Fruit fly (Drosophila melanogaster): ENCODE measurements around the gene CG34451.

CG34451 gene

DNA sequence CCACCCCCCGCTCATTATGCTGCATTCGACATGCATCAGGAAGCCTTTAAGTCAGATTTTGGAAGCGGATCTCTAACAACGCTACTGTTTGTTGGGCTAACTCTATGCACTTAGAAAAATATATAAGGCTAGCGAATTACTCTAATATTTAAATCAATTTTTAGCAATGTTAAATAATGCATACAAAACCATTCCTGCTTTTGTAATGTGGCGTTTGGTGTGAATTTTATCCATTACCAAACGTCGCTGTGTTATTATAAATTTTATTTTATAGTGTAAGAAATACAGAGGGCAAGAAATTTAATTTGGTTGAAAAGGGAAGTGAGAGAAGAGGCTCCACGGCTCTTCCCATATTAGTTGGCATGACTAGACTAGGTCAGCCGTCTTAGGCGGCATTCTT is 19.1 kb downstream of the CG34451 start:
- TF ChIP-seq EcR (GFP tag; optimal IDR thresholded peaks at IDR 0.05) (no peak), psq (optimal IDR thresholded peaks at IDR 0.05) (no peak), Dll (optimal IDR thresholded peaks at IDR 0.05) (no peak), usp (GFP tag; optimal IDR thresholded peaks at IDR 0.05) (no peak), CG8478 (optimal IDR thresholded peaks at IDR 0.05) (no peak), pan (optimal IDR thresholded peaks at IDR 0.05) (no peak)

- no peak for TF ChIP-seq EcR (GFP tag; optimal IDR thresholded peaks at IDR 0.05)
- no peak for TF ChIP-seq psq (optimal IDR thresholded peaks at IDR 0.05)
- TF ChIP-seq Dll (optimal IDR thresholded peaks at IDR 0.05) = no peak
- no peak for TF ChIP-seq CG8478 (optimal IDR thresholded peaks at IDR 0.05)
- no peak for TF ChIP-seq pan (optimal IDR thresholded peaks at IDR 0.05)
- TF ChIP-seq usp (GFP tag; optimal IDR thresholded peaks at IDR 0.05) = no peak
Observed at dm6 chr3L:15670455-15670854, 21.4 kb downstream of the CG34451 start.

DNA sequence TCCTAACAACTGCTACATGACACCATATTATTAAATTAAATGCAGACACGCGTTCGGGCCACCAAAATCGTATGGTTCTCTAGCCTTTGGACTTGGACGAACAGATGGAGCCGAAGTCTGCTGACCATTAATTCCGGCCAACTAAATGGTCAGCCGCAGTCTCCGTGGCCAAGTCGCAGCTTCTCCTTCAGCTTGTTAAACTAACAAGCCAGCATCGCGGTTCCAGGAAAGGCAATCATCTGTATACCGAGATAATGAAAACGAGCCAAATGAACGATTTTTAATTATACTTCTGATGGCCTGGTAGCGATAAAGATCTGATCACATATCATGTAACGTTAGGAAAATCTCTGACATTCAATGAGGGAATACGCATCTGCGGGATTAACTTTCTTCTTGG is 21.9 kb downstream of the CG34451 start:
- TF ChIP-seq usp (GFP tag; optimal IDR thresholded peaks at IDR 0.05) (no peak), Dll (optimal IDR thresholded peaks at IDR 0.05) (no peak), pan (optimal IDR thresholded peaks at IDR 0.05) (no peak), psq (optimal IDR thresholded peaks at IDR 0.05) (no peak), CG8478 (optimal IDR thresholded peaks at IDR 0.05) (no peak), EcR (GFP tag; optimal IDR thresholded peaks at IDR 0.05) (no peak)

DNA sequence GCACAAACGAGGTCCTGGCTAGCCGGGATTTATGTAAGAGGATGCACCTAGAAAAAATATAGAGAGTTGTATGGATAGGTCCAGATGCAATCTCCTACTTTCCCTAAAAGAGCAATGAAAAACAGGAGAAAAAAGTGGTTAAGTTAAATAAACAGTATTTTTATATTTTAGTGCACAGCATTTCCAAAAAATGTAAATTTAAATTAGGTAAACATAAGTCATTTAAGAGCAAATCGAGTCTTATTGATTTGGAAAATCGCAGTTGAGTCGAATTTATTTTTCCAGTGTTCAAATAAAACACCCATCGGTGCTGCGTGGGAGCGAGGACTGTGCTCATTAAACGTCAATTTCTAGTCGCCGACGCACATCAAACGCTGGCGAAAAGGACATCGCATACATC is 26.1 kb downstream of the CG34451 start:
- TF ChIP-seq Dll (optimal IDR thresholded peaks at IDR 0.05) (no peak), psq (optimal IDR thresholded peaks at IDR 0.05) (no peak), usp (GFP tag; optimal IDR thresholded peaks at IDR 0.05) (no peak), CG8478 (optimal IDR thresholded peaks at IDR 0.05) (no peak), EcR (GFP tag; optimal IDR thresholded peaks at IDR 0.05) (no peak), pan (optimal IDR thresholded peaks at IDR 0.05) (no peak)

DNA sequence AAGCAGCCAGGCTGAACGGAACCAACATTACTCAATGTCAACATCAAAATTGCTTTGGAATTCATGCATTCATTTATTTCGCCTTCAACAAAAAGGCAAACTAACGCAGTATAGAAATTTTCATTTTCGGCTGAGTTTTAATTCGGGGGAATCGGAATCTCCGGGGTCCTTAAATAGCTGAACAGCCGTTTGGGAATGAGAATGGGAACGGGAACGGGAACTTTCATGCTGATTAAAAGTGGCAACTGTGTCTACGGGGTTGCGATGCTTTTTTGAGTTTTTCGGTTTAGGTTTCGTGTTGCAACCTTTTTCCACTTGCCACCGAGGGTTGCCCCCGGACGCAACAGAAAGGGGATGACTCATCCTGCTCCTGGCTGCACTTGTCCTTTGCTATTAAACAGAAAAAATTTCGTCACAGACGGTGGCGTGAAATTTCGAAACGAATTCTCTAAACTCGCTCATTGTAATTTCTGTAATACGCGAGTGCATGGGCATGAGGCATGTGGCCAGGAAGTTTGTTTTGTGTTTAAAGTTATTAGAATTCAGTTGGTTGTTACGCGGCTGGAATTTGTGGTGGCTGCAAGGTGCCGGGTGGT is 27.6 kb downstream of the CG34451 start:
- TF ChIP-seq usp (GFP tag; optimal IDR thresholded peaks at IDR 0.05) = no peak
- TF ChIP-seq CG8478 (optimal IDR thresholded peaks at IDR 0.05) = no peak
- no peak for TF ChIP-seq Dll (optimal IDR thresholded peaks at IDR 0.05)
- no peak for TF ChIP-seq pan (optimal IDR thresholded peaks at IDR 0.05)
- TF ChIP-seq EcR (GFP tag; optimal IDR thresholded peaks at IDR 0.05) = no peak
- TF ChIP-seq psq (optimal IDR thresholded peaks at IDR 0.05) = no peak

dm6 chr3L:15662510-15662909 is 29.4 kb downstream of the CG34451 start:
- TF ChIP-seq Dll (optimal IDR thresholded peaks at IDR 0.05) (no peak), EcR (GFP tag; optimal IDR thresholded peaks at IDR 0.05) (no peak), pan (optimal IDR thresholded peaks at IDR 0.05) (no peak), psq (optimal IDR thresholded peaks at IDR 0.05) (no peak), usp (GFP tag; optimal IDR thresholded peaks at IDR 0.05) (no peak), CG8478 (optimal IDR thresholded peaks at IDR 0.05) (no peak)

DNA sequence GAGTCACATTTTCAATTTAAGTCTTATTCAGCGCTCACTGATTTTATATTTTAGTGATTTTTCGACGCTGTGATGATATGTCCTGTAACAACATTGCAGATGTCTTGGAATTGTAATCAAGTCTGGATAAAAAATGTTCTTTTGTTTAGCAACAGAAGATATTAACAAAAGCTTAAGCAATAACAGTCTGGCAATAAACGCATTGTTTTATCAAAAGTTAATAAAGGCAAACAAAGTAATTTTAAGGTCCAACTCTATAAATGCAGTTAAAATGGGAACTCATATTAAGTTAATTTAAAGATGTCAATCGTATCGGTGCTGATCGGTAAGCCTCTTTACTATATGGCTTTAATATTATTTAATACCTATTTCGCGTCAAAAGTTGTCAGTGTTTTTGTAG is 30.3 kb downstream of the CG34451 start, which contains the start of gene CG43082:
TSS of gene CG43082 (plus strand) at position 301 of the 400 bp plus-strand sequence.
- TF ChIP-seq Dll (optimal IDR thresholded peaks at IDR 0.05) (no peak), CG8478 (optimal IDR thresholded peaks at IDR 0.05) (no peak), pan (optimal IDR thresholded peaks at IDR 0.05) (no peak), psq (optimal IDR thresholded peaks at IDR 0.05) (no peak), usp (GFP tag; optimal IDR thresholded peaks at IDR 0.05) (no peak), EcR (GFP tag; optimal IDR thresholded peaks at IDR 0.05) (no peak)

dm6 chr3L:15660915-15661314 is 31.0 kb downstream of the CG34451 start, which contains the start of the genes Eig71Ej and Eig71Ek:
TSS of gene Eig71Ej (minus strand) at chr3L:15661015.
TSS of gene Eig71Ek (plus strand) at chr3L:15661248.
- TF ChIP-seq pan (optimal IDR thresholded peaks at IDR 0.05) = no peak
- TF ChIP-seq CG8478 (optimal IDR thresholded peaks at IDR 0.05) = no peak
- no peak for TF ChIP-seq psq (optimal IDR thresholded peaks at IDR 0.05)
- no peak for TF ChIP-seq EcR (GFP tag; optimal IDR thresholded peaks at IDR 0.05)
- TF ChIP-seq usp (GFP tag; optimal IDR thresholded peaks at IDR 0.05) = no peak
- no peak for TF ChIP-seq Dll (optimal IDR thresholded peaks at IDR 0.05)

dm6 chr3L:15659341-15659740 is 32.5 kb downstream of the CG34451 start, which contains the start of the genes Eig71Eh and Eig71Ei:
TSS of gene Eig71Eh (minus strand) at chr3L:15659441.
TSS of gene Eig71Ei (plus strand) at chr3L:15659707.
- TF ChIP-seq pan (optimal IDR thresholded peaks at IDR 0.05) (no peak), CG8478 (optimal IDR thresholded peaks at IDR 0.05) (no peak), Dll (optimal IDR thresholded peaks at IDR 0.05) (no peak), usp (GFP tag; optimal IDR thresholded peaks at IDR 0.05) (no peak), EcR (GFP tag; optimal IDR thresholded peaks at IDR 0.05) (no peak), psq (optimal IDR thresholded peaks at IDR 0.05) (no peak)

DNA sequence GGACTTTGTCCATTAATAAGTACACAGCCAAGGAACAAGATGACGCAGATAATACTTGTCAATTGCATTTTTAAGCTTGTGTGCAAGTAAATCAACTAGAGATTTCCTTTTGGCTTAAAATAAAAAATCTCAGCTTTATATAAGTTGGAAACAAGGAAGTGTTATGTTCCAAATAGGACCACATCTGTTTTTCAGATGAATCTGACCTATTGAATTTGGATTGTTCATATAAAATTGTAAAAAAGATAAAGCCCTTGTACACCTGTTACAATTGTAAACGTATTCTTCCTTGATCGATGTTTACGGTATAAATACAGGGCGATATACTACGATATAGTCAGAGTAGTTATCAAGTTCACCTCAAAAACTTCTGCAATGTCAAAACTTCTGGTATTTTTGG is 34.6 kb downstream of the CG34451 start, which contains the start of the genes Eig71Ef and Eig71Eg:
TSS of gene Eig71Ef (minus strand) at position 101 of the 400 bp plus-strand sequence.
TSS of gene Eig71Eg (plus strand) at position 339 of the 400 bp plus-strand sequence.
- TF ChIP-seq CG8478 (optimal IDR thresholded peaks at IDR 0.05) (no peak), EcR (GFP tag; optimal IDR thresholded peaks at IDR 0.05) (no peak), Dll (optimal IDR thresholded peaks at IDR 0.05) (no peak), psq (optimal IDR thresholded peaks at IDR 0.05) (no peak), pan (optimal IDR thresholded peaks at IDR 0.05) (no peak), usp (GFP tag; optimal IDR thresholded peaks at IDR 0.05) (no peak)

DNA sequence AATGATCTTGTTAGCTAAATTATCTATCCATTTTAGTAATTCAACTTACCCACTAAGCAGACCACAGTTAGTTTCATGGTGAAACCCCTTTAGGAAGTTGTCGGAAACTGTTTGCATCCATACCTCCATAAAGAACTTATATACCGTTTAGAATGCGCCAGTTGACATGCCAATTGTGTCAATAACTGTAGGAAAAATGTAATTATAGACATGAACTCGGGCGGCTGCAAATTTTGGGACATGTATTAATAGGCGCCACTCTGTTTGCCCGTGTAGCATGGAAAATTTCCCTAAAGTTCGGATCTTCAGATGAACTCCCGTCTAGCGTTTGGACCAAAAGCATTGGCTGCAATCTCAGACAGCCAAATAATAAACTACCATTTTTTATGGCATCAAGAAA is 36.0 kb downstream of the CG34451 start, which contains the start of gene Eig71Ee:
TSS of gene Eig71Ee (minus strand) at position 101 of the 400 bp plus-strand sequence.
- TF ChIP-seq usp (GFP tag; optimal IDR thresholded peaks at IDR 0.05) (no peak), pan (optimal IDR thresholded peaks at IDR 0.05) (no peak), EcR (GFP tag; optimal IDR thresholded peaks at IDR 0.05) (no peak), Dll (optimal IDR thresholded peaks at IDR 0.05) (no peak), CG8478 (optimal IDR thresholded peaks at IDR 0.05) (no peak)

DNA sequence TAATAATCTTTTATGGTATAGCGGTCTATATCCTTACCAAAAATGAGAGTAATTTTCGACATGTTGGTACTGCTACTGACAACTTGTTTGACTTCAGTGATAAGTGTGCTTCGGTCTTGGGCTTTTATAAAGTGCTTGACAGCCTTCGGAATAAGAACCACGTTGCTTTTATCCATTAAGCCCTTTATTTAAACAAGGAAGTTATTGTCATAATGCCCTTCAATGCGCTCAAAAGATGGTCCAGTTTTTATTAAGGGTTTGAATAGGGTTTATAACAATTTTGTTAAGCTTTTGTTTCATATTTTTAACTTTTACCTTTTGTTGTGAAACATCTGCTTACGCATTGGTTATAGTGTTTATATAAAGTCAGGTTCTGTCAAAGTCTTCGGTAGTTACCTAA is 39.7 kb downstream of the CG34451 start, which contains the start of the genes Eig71Ec and Eig71Ed:
TSS of gene Eig71Ec (minus strand) at position 101 of the 400 bp plus-strand sequence.
TSS of gene Eig71Ed (plus strand) at position 384 of the 400 bp plus-strand sequence.
- no peak for TF ChIP-seq psq (optimal IDR thresholded peaks at IDR 0.05)
- TF ChIP-seq usp (GFP tag; optimal IDR thresholded peaks at IDR 0.05) = no peak
- no peak for TF ChIP-seq Dll (optimal IDR thresholded peaks at IDR 0.05)
- no peak for TF ChIP-seq EcR (GFP tag; optimal IDR thresholded peaks at IDR 0.05)
- TF ChIP-seq pan (optimal IDR thresholded peaks at IDR 0.05) = no peak
- TF ChIP-seq CG8478 (optimal IDR thresholded peaks at IDR 0.05) = no peak

Measured in whole organism.